Fruit fly (Drosophila melanogaster) whole organism, embryonic: ENCODE results near the gene Rpp20.

Experiments used
- CG10959 ChIP-seq: fragments of 200-800 bp; sonication (Bioruptor generic); IDR thresholded peaks from 2 replicates; pipeline ENCODE4 v1.3.6; 2022; ENCODE audit warnings: missing biosample characterization, missing genetic modification characterization
- CG1233 ChIP-seq: fragments of 200-800 bp; sonication (Bioruptor generic); optimal IDR thresholded peaks from 4 replicates; lab custom pipeline; 2018; ENCODE audit warnings: missing biosample characterization, mild to moderate bottlenecking, missing genetic modification characterization
- CG12391 ChIP-seq: fragments of 200-800 bp; sonication (Bioruptor generic); optimal IDR thresholded peaks from 3 replicates; lab custom pipeline; 2018; ENCODE audit warnings: missing biosample characterization, mild to moderate bottlenecking, missing genetic modification characterization, moderate library complexity
- CG12659 ChIP-seq: fragments of 200-800 bp; sonication (Bioruptor generic); optimal IDR thresholded peaks from 3 replicates; lab custom pipeline; 2017; ENCODE audit warnings: mild to moderate bottlenecking, missing biosample characterization, missing genetic modification reagents, missing genetic modification characterization
- CG13287 ChIP-seq: fragments of 200-800 bp; sonication (Bioruptor generic); IDR thresholded peaks from 2 replicates; pipeline ENCODE4 v1.3.6; 2022; ENCODE audit warnings: missing biosample characterization, missing genetic modification characterization; ENCODE audit not compliant: partially characterized antibody
- CG1603 ChIP-seq: fragments of 200-800 bp; sonication (Bioruptor generic); optimal IDR thresholded peaks from 2 replicates; lab custom pipeline; 2019; ENCODE audit warnings: missing biosample characterization, mild to moderate bottlenecking, missing genetic modification characterization, moderate library complexity
- CG17568 ChIP-seq: fragments of 200-800 bp; sonication (Bioruptor generic); optimal IDR thresholded peaks from 2 replicates; lab custom pipeline; 2018; ENCODE audit warnings: missing biosample characterization, mild to moderate bottlenecking, missing genetic modification characterization, moderate library complexity
- CG18619 ChIP-seq: fragments of 200-800 bp; sonication (Bioruptor generic); optimal IDR thresholded peaks from 3 replicates; lab custom pipeline; 2017; ENCODE audit warnings: missing biosample characterization, mild to moderate bottlenecking, missing genetic modification characterization
- CG30020 ChIP-seq: fragments of 200-800 bp; optimal IDR thresholded peaks from 2 replicates; lab custom pipeline; 2019; ENCODE audit warnings: missing biosample characterization, mild to moderate bottlenecking, missing genetic modification characterization, moderate library complexity
- CG30431 ChIP-seq: fragments of 200-800 bp; sonication (Bioruptor generic); optimal IDR thresholded peaks from 2 replicates; lab custom pipeline; 2017; ENCODE audit warnings: missing biosample characterization, missing genetic modification characterization
- CG31365 ChIP-seq: fragments of 200-800 bp; sonication (Bioruptor generic); optimal IDR thresholded peaks from 2 replicates; lab custom pipeline; 2018; ENCODE audit warnings: missing biosample characterization, mild to moderate bottlenecking, missing genetic modification characterization
- CG32532 ChIP-seq: fragments of 200-800 bp; sonication (Bioruptor generic); IDR thresholded peaks from 2 replicates; pipeline ENCODE4 v1.3.6; 2022; ENCODE audit warnings: missing biosample characterization, missing genetic modification characterization
- CG32767 ChIP-seq: fragments of 200-800 bp; sonication (Bioruptor generic); IDR thresholded peaks from 2 replicates; pipeline ENCODE4 v1.3.6; 2022; ENCODE audit warnings: missing biosample characterization, missing genetic modification characterization
- CG3847 ChIP-seq: fragments of 200-800 bp; sonication (Bioruptor generic); IDR thresholded peaks from 2 replicates; pipeline ENCODE4 v1.3.6; 2022; ENCODE audit warnings: missing biosample characterization, missing genetic modification characterization
- CG4404 ChIP-seq: fragments of 200-800 bp; sonication (Bioruptor generic); IDR thresholded peaks from 2 replicates; pipeline ENCODE4 v1.3.6; 2022; ENCODE audit warnings: missing biosample characterization, missing genetic modification characterization
- CG4617 ChIP-seq: fragments of 200-800 bp; sonication (Bioruptor generic); optimal IDR thresholded peaks from 3 replicates; lab custom pipeline; 2016; ENCODE audit warnings: missing biosample characterization, missing genetic modification characterization, borderline replicate concordance
- CG5953 ChIP-seq: fragments of 200-800 bp; sonication (Bioruptor generic); IDR thresholded peaks from 2 replicates; pipeline ENCODE4 v1.3.6; 2022; ENCODE audit warnings: missing biosample characterization, missing genetic modification characterization
- CG7839 ChIP-seq: fragments of 200-800 bp; sonication (Bioruptor generic); optimal IDR thresholded peaks from 3 replicates; lab custom pipeline; 2018; ENCODE audit warnings: missing biosample characterization, mild to moderate bottlenecking, missing genetic modification characterization, moderate library complexity
- CG7928 ChIP-seq: fragments of 200-800 bp; sonication (Bioruptor generic); optimal IDR thresholded peaks from 2 replicates; lab custom pipeline; 2017; ENCODE audit warnings: missing biosample characterization, mild to moderate bottlenecking, missing genetic modification characterization
- CG9727 ChIP-seq: fragments of 200-800 bp; sonication (Bioruptor generic); optimal IDR thresholded peaks from 3 replicates; lab custom pipeline; 2017; ENCODE audit warnings: missing biosample characterization, mild to moderate bottlenecking, missing genetic modification characterization
- CG9797 ChIP-seq: fragments of 200-800 bp; sonication (Bioruptor generic); optimal IDR thresholded peaks from 3 replicates; lab custom pipeline; 2018; ENCODE audit warnings: missing biosample characterization, mild to moderate bottlenecking, missing genetic modification characterization
- Dref ChIP-seq: fragments of 200-800 bp; sonication (Bioruptor generic); IDR thresholded peaks from 2 replicates; pipeline ENCODE4 v1.3.6; 2022; ENCODE audit warnings: missing biosample characterization, missing genetic modification characterization
- Eip74EF ChIP-seq, 2 experiments: fragments of 200-800 bp in 1 of 2; fragments of >200 bp in 1 of 2; sonication (Bioruptor generic) in 1 of 2; optimal IDR thresholded peaks; 2 replicates each; lab custom pipeline; 2017 to 2019; ENCODE audit warnings: missing biosample characterization in 2 of 2, missing genetic modification characterization in 2 of 2, mild to moderate bottlenecking in 1 of 2, moderate library complexity in 1 of 2
- Ets97D ChIP-seq: fragments of 200-800 bp; sonication (Bioruptor generic); optimal IDR thresholded peaks from 3 replicates; lab custom pipeline; 2016; ENCODE audit warnings: missing biosample characterization, missing genetic modification characterization
- Fer2 ChIP-seq: fragments of 200-800 bp; sonication (Bioruptor generic); optimal IDR thresholded peaks from 2 replicates; lab custom pipeline; 2018; ENCODE audit warnings: missing biosample characterization, mild to moderate bottlenecking, missing genetic modification characterization, moderate library complexity
- Gug ChIP-seq: fragments of 200-800 bp; sonication (Bioruptor generic); IDR thresholded peaks from 4 replicates; pipeline ENCODE4 v1.3.6; 2022; ENCODE audit warnings: missing biosample characterization, missing genetic modification characterization
- HLH4C ChIP-seq: fragments of 200-800 bp; sonication (Bioruptor generic); IDR thresholded peaks from 3 replicates; pipeline ENCODE4 v1.3.6; 2022; ENCODE audit warnings: missing biosample characterization, missing genetic modification characterization; ENCODE audit not compliant: partially characterized antibody
- MESR4 ChIP-seq: fragments of 200-800 bp; sonication (Bioruptor generic); optimal IDR thresholded peaks from 2 replicates; lab custom pipeline; 2018; ENCODE audit warnings: missing biosample characterization, mild to moderate bottlenecking, missing genetic modification characterization, moderate library complexity
- Med ChIP-seq: fragments of 200-800 bp; sonication (Bioruptor generic); peaks from one replicate; lab custom pipeline; 2016; ENCODE audit warnings: missing biosample characterization, missing genetic modification characterization, mild to moderate bottlenecking, inconsistent platforms, moderate library complexity
- Oaz ChIP-seq: fragments of 200-800 bp; sonication (Bioruptor generic); IDR thresholded peaks from 2 replicates; pipeline ENCODE4 v1.3.6; 2022; ENCODE audit warnings: missing biosample characterization, missing genetic modification characterization
- Side ChIP-seq: fragments of 200-800 bp; sonication (Bioruptor generic); optimal IDR thresholded peaks from 2 replicates; lab custom pipeline; 2016; ENCODE audit warnings: missing biosample characterization, missing genetic modification characterization
- Sry-δ ChIP-seq: fragments of 200-800 bp; sonication (Bioruptor generic); optimal IDR thresholded peaks from 2 replicates; lab custom pipeline; 2016; ENCODE audit warnings: missing biosample characterization, missing genetic modification characterization
- ase ChIP-seq: fragments of 200-800 bp; sonication (Bioruptor generic); IDR thresholded peaks from 3 replicates; pipeline ENCODE4 v1.3.6; 2022; ENCODE audit warnings: missing biosample characterization, missing genetic modification characterization
- bowl ChIP-seq: fragments of 200-800 bp; sonication (Bioruptor generic); IDR thresholded peaks from 2 replicates; pipeline ENCODE4 v1.3.6; 2022; ENCODE audit warnings: missing biosample characterization, missing genetic modification characterization
- cg ChIP-seq: fragments of 200-800 bp; sonication (Bioruptor generic); optimal IDR thresholded peaks from 3 replicates; lab custom pipeline; 2019; ENCODE audit warnings: missing biosample characterization, mild to moderate bottlenecking, missing genetic modification characterization, moderate library complexity
- chinmo ChIP-seq: fragments of 200-800 bp; sonication (Bioruptor generic); IDR thresholded peaks from 4 replicates; pipeline ENCODE4 v1.3.6; 2022; ENCODE audit warnings: missing biosample characterization, missing genetic modification characterization; ENCODE audit not compliant: partially characterized antibody
- ci ChIP-seq: fragments of 200-800 bp; sonication (Bioruptor generic); IDR thresholded peaks from 3 replicates; pipeline ENCODE4 v1.3.6; 2022; ENCODE audit warnings: missing biosample characterization, missing genetic modification characterization
- cwo ChIP-seq: fragments of 200-800 bp; sonication (Bioruptor generic); optimal IDR thresholded peaks from 3 replicates; lab custom pipeline; 2017; ENCODE audit warnings: missing biosample characterization, missing genetic modification characterization, mild to moderate bottlenecking, moderate library complexity, missing genetic modification reagents
- eyg ChIP-seq: fragments of 200-800 bp; sonication (Bioruptor generic); optimal IDR thresholded peaks from 3 replicates; lab custom pipeline; 2016; ENCODE audit warnings: missing biosample characterization, missing genetic modification characterization
- fd102C ChIP-seq: fragments of 200-800 bp; sonication (Bioruptor generic); optimal IDR thresholded peaks from 2 replicates; lab custom pipeline; 2018; ENCODE audit warnings: missing biosample characterization, mild to moderate bottlenecking, missing genetic modification characterization, moderate library complexity
- fd3F ChIP-seq: fragments of 200-800 bp; sonication (Bioruptor generic); optimal IDR thresholded peaks from 2 replicates; lab custom pipeline; 2018; ENCODE audit warnings: missing biosample characterization, mild to moderate bottlenecking, missing genetic modification characterization, moderate library complexity
- gt ChIP-seq: fragments of 200-800 bp; sonication (Bioruptor generic); IDR thresholded peaks from 2 replicates; pipeline ENCODE4 v1.3.6; 2022; ENCODE audit warnings: missing biosample characterization, missing genetic modification characterization
- insv ChIP-seq, 2 experiments: fragments of 200-800 bp; sonication (Bioruptor generic); optimal IDR thresholded peaks; 3 replicates each; lab custom pipeline; 2016 to 2018; ENCODE audit warnings: missing biosample characterization in 2 of 2, missing genetic modification characterization in 2 of 2
- oc ChIP-seq: fragments of 200-800 bp; sonication (Bioruptor generic); optimal IDR thresholded peaks from 2 replicates; lab custom pipeline; 2018; ENCODE audit warnings: missing biosample characterization, mild to moderate bottlenecking, missing genetic modification characterization, moderate library complexity
- sd ChIP-seq: fragments of 200-800 bp; sonication (Bioruptor generic); optimal IDR thresholded peaks from 3 replicates; lab custom pipeline; 2018; ENCODE audit warnings: missing biosample characterization, mild to moderate bottlenecking, missing genetic modification characterization, moderate library complexity
- slbo ChIP-seq: fragments of 200-800 bp; sonication (Bioruptor generic); IDR thresholded peaks from 2 replicates; pipeline ENCODE4 v1.3.6; 2022; ENCODE audit warnings: missing biosample characterization, missing genetic modification characterization
- sob ChIP-seq: fragments of 200-800 bp; sonication (Bioruptor generic); IDR thresholded peaks from 2 replicates; pipeline ENCODE4 v1.3.6; 2022; ENCODE audit warnings: missing biosample characterization, missing genetic modification characterization
- sqz ChIP-seq: fragments of 200-800 bp; sonication (Bioruptor generic); optimal IDR thresholded peaks from 3 replicates; lab custom pipeline; 2018; ENCODE audit warnings: missing biosample characterization, mild to moderate bottlenecking, missing genetic modification characterization
- unc-4 ChIP-seq: fragments of 200-800 bp; sonication (Bioruptor generic); IDR thresholded peaks from 2 replicates; pipeline ENCODE4 v1.3.6; 2022; ENCODE audit warnings: missing biosample characterization, missing genetic modification characterization; ENCODE audit not compliant: partially characterized antibody
- zen ChIP-seq: fragments of 200-800 bp; sonication (Bioruptor generic); optimal IDR thresholded peaks from 3 replicates; lab custom pipeline; 2018; ENCODE audit warnings: missing biosample characterization, mild to moderate bottlenecking, missing genetic modification characterization, moderate library complexity

Rpp20 gene

dm6 chrX:19696845-19697244, 47.4 kb upstream of the Rpp20 start, which contains the start of gene Cdc42 (continued):
- peak; percentile 29 for TF ChIP-seq CG12659 (GFP tag; lab: Kevin White, UChicago)
- TF ChIP-seq Sry-δ (GFP tag; lab: Kevin White, UChicago), result peak; percentile 71
- TF ChIP-seq Gug (GFP tag; lab: Robert Waterston, UW), result no peak
- no peak for TF ChIP-seq sqz (GFP tag; lab: Kevin White, UChicago)
- peak; percentile 22 for TF ChIP-seq CG30020 (tag; lab: Kevin White, UChicago)
- no peak for TF ChIP-seq sob (GFP tag; lab: Robert Waterston, UW)
- TF ChIP-seq zen (tag; lab: Kevin White, UChicago), result no peak
- peak; percentile 20 for TF ChIP-seq CG9797 (GFP tag; lab: Kevin White, UChicago)
- no peak for TF ChIP-seq fd102C (GFP tag; lab: Kevin White, UChicago)
- peak; percentile 51 for TF ChIP-seq CG4617 (GFP tag; lab: Kevin White, UChicago)
- no peak for TF ChIP-seq chinmo (GFP tag; lab: Robert Waterston, UW)
- no peak for TF ChIP-seq CG17568 (GFP tag; lab: Kevin White, UChicago)
- TF ChIP-seq ci (GFP tag; lab: Robert Waterston, UW), result peak; percentile 30; the same call in 1 of the 3 replicates
- no peak for TF ChIP-seq Oaz (GFP tag; lab: Robert Waterston, UW)
- TF ChIP-seq Fer2 (tag; lab: Kevin White, UChicago), result no peak
- TF ChIP-seq CG30431 (GFP tag; lab: Kevin White, UChicago), result no peak
- TF ChIP-seq Dref (GFP tag; lab: Robert Waterston, UW), result peak; percentile 43
- TF ChIP-seq oc (tag; lab: Kevin White, UChicago), result no peak
- TF ChIP-seq CG7839 (tag; lab: Kevin White, UChicago), result no peak
- TF ChIP-seq insv (GFP tag; optimal IDR thresholded peaks at IDR 0.05; lab: Kevin White, UChicago), result no peak
- TF ChIP-seq sd, result peak; percentile 2
- no peak for TF ChIP-seq CG7928
- peak; percentile 23 for TF ChIP-seq Ets97D (GFP tag; lab: Kevin White, UChicago)
- no peak for TF ChIP-seq CG31365 (tag; lab: Kevin White, UChicago)
- peak; percentile 87 for TF ChIP-seq Med (GFP tag; lab: Kevin White, UChicago)
- TF ChIP-seq slbo (GFP tag; lab: Robert Waterston, UW), result peak; percentile 21; the same call in 1 of the 2 replicates
- peak; percentile 57 for TF ChIP-seq CG1603 (tag; lab: Kevin White, UChicago)
- peak; percentile 24; the same call in 1 of the 2 replicates for TF ChIP-seq CG13287 (GFP tag; lab: Robert Waterston, UW)
- no peak for TF ChIP-seq cwo (GFP tag; lab: Kevin White, UChicago)
- no peak for TF ChIP-seq CG1233 (GFP tag; lab: Kevin White, UChicago)
- TF ChIP-seq Eip74EF (GFP tag; optimal IDR thresholded peaks at IDR 0.05; lab: Kevin White, UChicago), result no peak
- peak; percentile 36; the same call in 1 of the 2 replicates for TF ChIP-seq CG32532
- TF ChIP-seq gt (GFP tag; lab: Robert Waterston, UW), result no peak
- no peak for TF ChIP-seq cg (GFP tag; lab: Kevin White, UChicago)
- TF ChIP-seq CG3847, result 0 out of 2 replicates have a peak, but pooled peaks have one; percentile 17
- TF ChIP-seq CG32767 (GFP tag; lab: Robert Waterston, UW), result no peak
- 0 out of 3 replicates have a peak, but pooled peaks have one; percentile 34 for TF ChIP-seq HLH4C (GFP tag; lab: Robert Waterston, UW)
- TF ChIP-seq bowl (GFP tag; lab: Robert Waterston, UW), result no peak
- TF ChIP-seq unc-4 (GFP tag; lab: Robert Waterston, UW), result 0 out of 2 replicates have a peak, but pooled peaks have one; percentile 24
- no peak for TF ChIP-seq Side (GFP tag; lab: Kevin White, UChicago)
- TF ChIP-seq eyg (GFP tag; lab: Kevin White, UChicago), result no peak
- peak; percentile 5 for TF ChIP-seq CG12391 (tag; lab: Kevin White, UChicago)
- TF ChIP-seq CG10959 (GFP tag; lab: Robert Waterston, UW), result no peak
- no peak for TF ChIP-seq ase (GFP tag; lab: Robert Waterston, UW)
- no peak for TF ChIP-seq CG9727 (GFP tag; lab: Kevin White, UChicago)
- peak; percentile 48 for TF ChIP-seq MESR4 (GFP tag; lab: Kevin White, UChicago)
- TF ChIP-seq CG5953, result no peak
- TF ChIP-seq CG18619 (GFP tag; lab: Kevin White, UChicago), result no peak
- no peak for TF ChIP-seq CG4404 (GFP tag; lab: Robert Waterston, UW)
- TF ChIP-seq fd3F (GFP tag; lab: Kevin White, UChicago), result no peak
